Fruit fly (Drosophila melanogaster) whole organism, embryonic: ENCODE results near the gene CG46465.

Experiments used
- B-H2 ChIP-seq: fragments of 200-800 bp; sonication (Bioruptor generic); optimal IDR thresholded peaks from 2 replicates; lab custom pipeline; 2018; ENCODE audit warnings: missing biosample characterization, mild to moderate bottlenecking, missing genetic modification characterization
- CG10366 ChIP-seq: fragments of 200-800 bp; sonication (Bioruptor generic); IDR thresholded peaks from 2 replicates; pipeline ENCODE4 v1.3.6; 2022; ENCODE audit warnings: missing biosample characterization, missing genetic modification characterization
- CG10654 ChIP-seq: fragments of 200-800 bp; sonication (Bioruptor generic); optimal IDR thresholded peaks from 2 replicates; lab custom pipeline; 2016; ENCODE audit warnings: missing biosample characterization, missing genetic modification characterization
- CG12659 ChIP-seq: fragments of 200-800 bp; sonication (Bioruptor generic); optimal IDR thresholded peaks from 3 replicates; lab custom pipeline; 2017; ENCODE audit warnings: mild to moderate bottlenecking, missing biosample characterization, missing genetic modification reagents, missing genetic modification characterization
- CG14965 ChIP-seq: fragments of 200-800 bp; sonication (Bioruptor generic); optimal IDR thresholded peaks from 2 replicates; lab custom pipeline; 2016; ENCODE audit warnings: missing biosample characterization, missing genetic modification characterization, borderline replicate concordance
- CG16813 ChIP-seq: fragments of 200-800 bp; sonication (Bioruptor generic); IDR thresholded peaks from 3 replicates; pipeline ENCODE4 v1.3.6; 2022; ENCODE audit warnings: missing biosample characterization, missing genetic modification characterization; ENCODE audit not compliant: partially characterized antibody
- CG18262 ChIP-seq: fragments of 200-800 bp; optimal IDR thresholded peaks from 3 replicates; lab custom pipeline; 2019; ENCODE audit warnings: missing biosample characterization, mild to moderate bottlenecking, missing genetic modification characterization, moderate library complexity
- CG2202 ChIP-seq: fragments of 200-800 bp; sonication (Bioruptor generic); optimal IDR thresholded peaks from 2 replicates; lab custom pipeline; 2018; ENCODE audit warnings: missing biosample characterization, mild to moderate bottlenecking, missing genetic modification characterization
- CG2889 ChIP-seq: fragments of 200-800 bp; sonication (Bioruptor generic); IDR thresholded peaks from 3 replicates; pipeline ENCODE4 v1.3.6; 2022; ENCODE audit warnings: missing biosample characterization, missing genetic modification characterization
- CG3163 ChIP-seq: fragments of 200-800 bp; sonication (Bioruptor generic); optimal IDR thresholded peaks from 3 replicates; lab custom pipeline; 2016; ENCODE audit warnings: missing biosample characterization, missing genetic modification characterization
- CG33213 ChIP-seq: fragments of 200-800 bp; sonication (Bioruptor generic); optimal IDR thresholded peaks from 3 replicates; lab custom pipeline; 2016; ENCODE audit warnings: missing biosample characterization, missing genetic modification characterization
- CG34422 ChIP-seq: fragments of 200-800 bp; sonication (Bioruptor generic); IDR thresholded peaks from 3 replicates; pipeline ENCODE4 v1.3.6; 2022; ENCODE audit warnings: missing biosample characterization, missing genetic modification characterization
- CG3847 ChIP-seq: fragments of 200-800 bp; sonication (Bioruptor generic); IDR thresholded peaks from 2 replicates; pipeline ENCODE4 v1.3.6; 2022; ENCODE audit warnings: missing biosample characterization, missing genetic modification characterization
- CG42726 ChIP-seq: fragments of 200-800 bp; sonication (Bioruptor generic); IDR thresholded peaks from 2 replicates; pipeline ENCODE4 v1.3.6; 2022; ENCODE audit warnings: missing biosample characterization, missing genetic modification characterization; ENCODE audit not compliant: partially characterized antibody
- CG6683 ChIP-seq: fragments of 200-800 bp; sonication (Bioruptor generic); optimal IDR thresholded peaks from 2 replicates; lab custom pipeline; 2017; ENCODE audit warnings: missing biosample characterization, mild to moderate bottlenecking, missing genetic modification characterization, missing genetic modification reagents
- CG7357 ChIP-seq: fragments of 200-800 bp; sonication (Bioruptor generic); IDR thresholded peaks from 3 replicates; pipeline ENCODE4 v1.3.6; 2022; ENCODE audit warnings: missing biosample characterization, missing genetic modification characterization
- CG7372 ChIP-seq: fragments of 200-800 bp; sonication (Bioruptor generic); IDR thresholded peaks from 2 replicates; pipeline ENCODE4 v1.3.6; 2022; ENCODE audit warnings: missing biosample characterization, missing genetic modification characterization
- CG7987 ChIP-seq: fragments of 200-800 bp; sonication (Bioruptor generic); optimal IDR thresholded peaks from 2 replicates; lab custom pipeline; 2018; ENCODE audit warnings: missing biosample characterization, mild to moderate bottlenecking, missing genetic modification characterization, moderate library complexity
- CG8944 ChIP-seq: fragments of 200-800 bp; sonication (Bioruptor generic); optimal IDR thresholded peaks from 3 replicates; lab custom pipeline; 2016; ENCODE audit warnings: missing biosample characterization, missing genetic modification characterization
- CG9437 ChIP-seq: fragments of 200-800 bp; sonication (Bioruptor generic); optimal IDR thresholded peaks from 2 replicates; lab custom pipeline; 2018; ENCODE audit warnings: missing biosample characterization, mild to moderate bottlenecking, missing genetic modification characterization
- CHES-1-like ChIP-seq: fragments of 200-800 bp; sonication (Bioruptor generic); optimal IDR thresholded peaks from 2 replicates; lab custom pipeline; 2016; ENCODE audit warnings: missing biosample characterization, missing genetic modification characterization
- CTCF ChIP-seq: fragments of 200-800 bp; sonication (Bioruptor generic); optimal IDR thresholded peaks from 2 replicates; lab custom pipeline; 2017; ENCODE audit warnings: missing biosample characterization, mild to moderate bottlenecking, missing genetic modification characterization, moderate library complexity
- CkIIα-i1 ChIP-seq: fragments of 200-800 bp; sonication (Bioruptor generic); IDR thresholded peaks from 2 replicates; pipeline ENCODE4 v1.3.6; 2022; ENCODE audit warnings: missing biosample characterization, missing genetic modification characterization
- D19B ChIP-seq: fragments of 200-800 bp; sonication (Bioruptor generic); optimal IDR thresholded peaks from 2 replicates; lab custom pipeline; 2017; ENCODE audit warnings: missing biosample characterization, mild to moderate bottlenecking, missing genetic modification characterization
- Fer1 ChIP-seq: fragments of 200-800 bp; sonication (Bioruptor generic); optimal IDR thresholded peaks from 2 replicates; lab custom pipeline; 2017; ENCODE audit warnings: missing biosample characterization, mild to moderate bottlenecking, missing genetic modification characterization
- Gug ChIP-seq: fragments of 200-800 bp; sonication (Bioruptor generic); IDR thresholded peaks from 4 replicates; pipeline ENCODE4 v1.3.6; 2022; ENCODE audit warnings: missing biosample characterization, missing genetic modification characterization
- Hmr ChIP-seq: fragments of 200-800 bp; sonication (Bioruptor generic); optimal IDR thresholded peaks from 3 replicates; lab custom pipeline; 2017; ENCODE audit warnings: mild to moderate bottlenecking, missing biosample characterization, missing genetic modification reagents, missing genetic modification characterization
- MTF-1 ChIP-seq: fragments of 200-800 bp; sonication (Bioruptor generic); optimal IDR thresholded peaks from 2 replicates; lab custom pipeline; 2018; ENCODE audit warnings: missing biosample characterization, mild to moderate bottlenecking, missing genetic modification characterization, borderline replicate concordance
- NC2α ChIP-seq: fragments of 200-800 bp; sonication (Bioruptor generic); optimal IDR thresholded peaks from 2 replicates; lab custom pipeline; 2016; ENCODE audit warnings: missing biosample characterization, missing genetic modification characterization
- NfI ChIP-seq: fragments of 200-800 bp; sonication (Bioruptor generic); optimal IDR thresholded peaks from 3 replicates; lab custom pipeline; 2018; ENCODE audit warnings: missing biosample characterization, mild to moderate bottlenecking, missing genetic modification characterization, moderate library complexity
- Oaz ChIP-seq: fragments of 200-800 bp; sonication (Bioruptor generic); IDR thresholded peaks from 2 replicates; pipeline ENCODE4 v1.3.6; 2022; ENCODE audit warnings: missing biosample characterization, missing genetic modification characterization
- Sry-δ ChIP-seq: fragments of 200-800 bp; sonication (Bioruptor generic); optimal IDR thresholded peaks from 2 replicates; lab custom pipeline; 2016; ENCODE audit warnings: missing biosample characterization, missing genetic modification characterization
- ara ChIP-seq: fragments of 200-800 bp; sonication (Bioruptor generic); IDR thresholded peaks from 2 replicates; pipeline ENCODE4 v1.3.6; 2022; ENCODE audit warnings: missing biosample characterization, missing genetic modification characterization
- cas ChIP-seq: fragments of 200-800 bp; sonication (Bioruptor generic); IDR thresholded peaks from 2 replicates; pipeline ENCODE4 v1.3.6; 2022; ENCODE audit warnings: missing biosample characterization, missing genetic modification characterization
- dm ChIP-seq: fragments of 200-800 bp; sonication (Bioruptor generic); optimal IDR thresholded peaks from 3 replicates; lab custom pipeline; 2016; ENCODE audit warnings: missing biosample characterization, missing genetic modification characterization
- ewg ChIP-seq: fragments of 200-800 bp; sonication (Bioruptor generic); optimal IDR thresholded peaks from 3 replicates; lab custom pipeline; 2017; ENCODE audit warnings: mild to moderate bottlenecking, missing biosample characterization, missing genetic modification reagents, missing genetic modification characterization
- eyg ChIP-seq: fragments of 200-800 bp; sonication (Bioruptor generic); optimal IDR thresholded peaks from 3 replicates; lab custom pipeline; 2016; ENCODE audit warnings: missing biosample characterization, missing genetic modification characterization
- fd3F ChIP-seq: fragments of 200-800 bp; sonication (Bioruptor generic); optimal IDR thresholded peaks from 2 replicates; lab custom pipeline; 2018; ENCODE audit warnings: missing biosample characterization, mild to moderate bottlenecking, missing genetic modification characterization, moderate library complexity
- gsb-n ChIP-seq: fragments of 200-800 bp; sonication (Bioruptor generic); optimal IDR thresholded peaks from 3 replicates; lab custom pipeline; 2018; ENCODE audit warnings: missing biosample characterization, mild to moderate bottlenecking, missing genetic modification characterization
- jumu ChIP-seq: fragments of 200-800 bp; sonication (Bioruptor generic); optimal IDR thresholded peaks from 3 replicates; lab custom pipeline; 2016; ENCODE audit warnings: missing biosample characterization, missing genetic modification characterization
- kah ChIP-seq: fragments of 200-800 bp; sonication (Bioruptor generic); optimal IDR thresholded peaks from 2 replicates; lab custom pipeline; 2018; ENCODE audit warnings: missing biosample characterization, mild to moderate bottlenecking, missing genetic modification characterization
- knrl ChIP-seq: fragments of 200-800 bp; sonication (Bioruptor generic); IDR thresholded peaks from 3 replicates; pipeline ENCODE4 v1.3.6; 2022; ENCODE audit warnings: missing biosample characterization, missing genetic modification characterization; ENCODE audit not compliant: partially characterized antibody
- lov ChIP-seq, 2 experiments: fragments of 200-800 bp in 1 of 2; fragments of >200 bp in 1 of 2; sonication (Bioruptor generic) in 1 of 2; IDR thresholded peaks in 1 of 2; optimal IDR thresholded peaks in 1 of 2; 2 replicates in 1 of 2; 3 replicates in 1 of 2; pipeline versions ENCODE4 v1.3.6 to Lab custom; 2017 to 2022; ENCODE audit warnings: missing biosample characterization in 1 of 2, missing genetic modification characterization in 1 of 2
- nmo ChIP-seq: fragments of 200-800 bp; sonication (Bioruptor generic); optimal IDR thresholded peaks from 2 replicates; lab custom pipeline; 2018; ENCODE audit warnings: missing biosample characterization, mild to moderate bottlenecking, missing genetic modification characterization, moderate library complexity
- p53 ChIP-seq: fragments of 200-800 bp; sonication (Bioruptor generic); optimal IDR thresholded peaks from 2 replicates; lab custom pipeline; 2016; ENCODE audit warnings: missing biosample characterization, missing genetic modification characterization
- pfk ChIP-seq: fragments of 200-800 bp; sonication (Bioruptor generic); optimal IDR thresholded peaks from 2 replicates; lab custom pipeline; 2018; ENCODE audit warnings: missing biosample characterization, mild to moderate bottlenecking, missing genetic modification characterization, moderate library complexity
- scrt ChIP-seq: fragments of 200-800 bp; sonication (Bioruptor generic); optimal IDR thresholded peaks from 2 replicates; lab custom pipeline; 2018; ENCODE audit warnings: missing biosample characterization, mild to moderate bottlenecking, missing genetic modification characterization, moderate library complexity
- sd ChIP-seq: fragments of 200-800 bp; sonication (Bioruptor generic); optimal IDR thresholded peaks from 3 replicates; lab custom pipeline; 2018; ENCODE audit warnings: missing biosample characterization, mild to moderate bottlenecking, missing genetic modification characterization, moderate library complexity
- unpg ChIP-seq: fragments of 200-800 bp; sonication (Bioruptor generic); optimal IDR thresholded peaks from 3 replicates; lab custom pipeline; 2018; ENCODE audit warnings: missing biosample characterization, mild to moderate bottlenecking, missing genetic modification characterization, moderate library complexity

Gene CG46465

DNA sequence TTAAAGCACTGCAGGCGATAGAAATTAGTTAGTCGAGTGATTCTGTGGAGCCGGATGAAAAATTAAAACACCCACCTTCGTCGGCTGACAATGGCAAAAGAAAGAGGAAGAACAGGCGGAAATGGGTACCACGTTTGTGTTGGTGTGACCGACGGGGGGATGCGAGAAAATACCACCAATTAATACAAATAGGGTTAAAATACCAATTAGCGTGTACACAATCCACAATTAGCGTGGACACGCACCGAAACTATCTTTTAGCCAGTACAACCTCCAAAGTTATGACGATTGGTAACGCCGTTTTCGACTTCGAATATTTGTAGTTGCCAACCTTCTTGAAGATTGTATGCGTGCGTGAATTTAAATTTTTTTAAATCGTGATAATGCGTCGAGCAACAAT is 16.8 kb downstream of the CG46465 start, which contains the start of gene RpL30 (continued):
- TF ChIP-seq MTF-1 (GFP tag; lab: Kevin White, UChicago): peak; percentile 97
- peak; percentile 98 for TF ChIP-seq CG33213 (GFP tag; lab: Kevin White, UChicago)
- TF ChIP-seq NfI (GFP tag; lab: Kevin White, UChicago): peak; percentile 93
- peak; percentile 75 for TF ChIP-seq CG10366 (GFP tag; lab: Robert Waterston, UW)
- TF ChIP-seq CG14965: peak; percentile 85
- TF ChIP-seq lov (optimal IDR thresholded peaks at IDR 0.05; lab: Kevin White, UChicago): no peak
- peak; percentile 95 for TF ChIP-seq lov (GFP tag; IDR thresholded peaks at IDR 0.05; lab: Robert Waterston, UW)
- TF ChIP-seq Hmr: peak; percentile 99
- TF ChIP-seq Sry-δ: peak; percentile 82
- peak; percentile 92 for TF ChIP-seq CG6683 (GFP tag; lab: Kevin White, UChicago)
- peak; percentile 73 for TF ChIP-seq Oaz (GFP tag; lab: Robert Waterston, UW)
- peak; percentile 96 for TF ChIP-seq CHES-1-like
- peak; percentile 96 for TF ChIP-seq CG12659 (GFP tag; lab: Kevin White, UChicago)
- TF ChIP-seq nmo (GFP tag; lab: Kevin White, UChicago): peak; percentile 88
- peak; percentile 83 for TF ChIP-seq jumu (GFP tag; lab: Kevin White, UChicago)
- TF ChIP-seq CkIIα-i1 (GFP tag; lab: Robert Waterston, UW): 0 out of 2 replicates have a peak, but pooled peaks have one; percentile 52
- TF ChIP-seq knrl (GFP tag; lab: Robert Waterston, UW): peak; percentile 74
- TF ChIP-seq CG3847: peak; percentile 96
- peak; percentile 94 for TF ChIP-seq B-H2 (GFP tag; lab: Kevin White, UChicago)
- TF ChIP-seq scrt (GFP tag; lab: Kevin White, UChicago): peak; percentile 92
- TF ChIP-seq sd (tag; lab: Kevin White, UChicago): peak; percentile 88
- peak; percentile 90 for TF ChIP-seq unpg (GFP tag; lab: Kevin White, UChicago)
- TF ChIP-seq CG18262 (tag; lab: Kevin White, UChicago): peak; percentile 79
- TF ChIP-seq CG16813: peak; percentile 54; the same call in 2 of the 3 replicates
- peak; percentile 88 for TF ChIP-seq kah
- TF ChIP-seq CTCF (GFP tag; lab: Kevin White, UChicago): peak; percentile 72
- peak; percentile 73 for TF ChIP-seq fd3F (GFP tag; lab: Kevin White, UChicago)
- peak; percentile 43; the same call in 1 of the 2 replicates for TF ChIP-seq CG7372 (GFP tag; lab: Robert Waterston, UW)
- TF ChIP-seq CG10654: peak; percentile 80
- peak; percentile 49; the same call in 3 of the 4 replicates for TF ChIP-seq Gug
- peak; percentile 90 for TF ChIP-seq CG34422
- TF ChIP-seq CG9437 (GFP tag; lab: Kevin White, UChicago): peak; percentile 67
- peak; percentile 63; the same call in 1 of the 3 replicates for TF ChIP-seq CG2889
- peak; percentile 93 for TF ChIP-seq p53 (GFP tag; lab: Kevin White, UChicago)
- TF ChIP-seq gsb-n (tag; lab: Kevin White, UChicago): peak; percentile 91
- TF ChIP-seq CG8944 (GFP tag; lab: Kevin White, UChicago): peak; percentile 73
- peak; percentile 100 for TF ChIP-seq dm (GFP tag; lab: Kevin White, UChicago)
- TF ChIP-seq CG7987: peak; percentile 98
- peak; percentile 83 for TF ChIP-seq pfk (GFP tag; lab: Kevin White, UChicago)
- peak; percentile 84 for TF ChIP-seq ewg (GFP tag; lab: Kevin White, UChicago)
- peak; percentile 82 for TF ChIP-seq CG3163 (GFP tag; lab: Kevin White, UChicago)
- TF ChIP-seq CG2202 (tag; lab: Kevin White, UChicago): peak; percentile 91
- TF ChIP-seq ara (GFP tag; lab: Robert Waterston, UW): peak; percentile 86
- peak; percentile 55 for TF ChIP-seq CG42726 (GFP tag; lab: Robert Waterston, UW)
- TF ChIP-seq cas (GFP tag; lab: Robert Waterston, UW): peak; percentile 55; the same call in 1 of the 2 replicates
- peak; percentile 97 for TF ChIP-seq Fer1 (GFP tag; lab: Kevin White, UChicago)
- peak; percentile 91 for TF ChIP-seq NC2α (GFP tag; lab: Kevin White, UChicago)
- peak; percentile 42 for TF ChIP-seq D19B (GFP tag; lab: Kevin White, UChicago)
- peak; percentile 86 for TF ChIP-seq eyg (GFP tag; lab: Kevin White, UChicago)
- TF ChIP-seq CG7357 (GFP tag; lab: Robert Waterston, UW): peak; percentile 55; the same call in 2 of the 3 replicates
